Worm (Caenorhabditis elegans): Measurements from ENCODE around the gene ZC204.14.
"Not testable (repeated sequence)": the region's sequence is repeated elsewhere in the genome, so short reads cannot be mapped to it uniquely, and the experiment has no call there.

ce11 chrII:1636392-1636791 is 26.4 kb downstream of the ZC204.14 start, which contains the start of gene srg-20:
- not testable (repeated sequence) for TF ChIP-seq him-1, W03F9.2, dao-5 (tag; optimal IDR thresholded peaks at IDR 0.05)
